3 worm cellular contexts compared by ENCODE assay signal in the genomic region with DNA sequence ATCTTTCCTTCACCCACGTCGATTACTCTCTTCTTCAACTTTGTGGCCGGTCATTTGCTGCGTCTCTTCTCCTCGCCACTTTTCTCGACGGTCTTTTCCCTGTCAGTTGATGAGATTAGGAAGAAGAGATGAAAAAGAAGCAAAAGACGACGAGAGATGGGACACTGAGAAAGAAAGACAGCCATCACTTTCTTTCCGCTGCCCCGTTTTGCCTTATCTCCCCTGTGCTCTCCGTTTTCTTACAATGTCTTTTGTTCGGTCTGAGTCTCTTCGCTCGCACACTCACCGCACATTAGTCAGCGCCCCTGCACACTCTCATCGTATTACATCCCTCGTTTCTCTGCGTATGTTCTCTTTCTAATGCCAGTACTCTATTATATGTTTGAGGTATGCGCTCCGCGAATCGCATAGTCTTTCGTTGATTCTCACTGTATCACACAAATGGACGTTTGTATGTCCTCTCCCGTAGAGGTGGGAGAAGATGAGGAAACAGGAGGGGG.
A peak's percentile ranks its signal among the peaks of the same experiment; 100 is the strongest.
TF ChIP-seq lines count a peak whose summit lies in the region.

No protein-coding gene starts in this region.

TF ChIP-seq in whole organism, L1 larva, 84 proteins besides CTCF, POLR2A, EP300 and RAD21 (continued from another document and continues in another):
- TF ChIP-seq nhr-237 (tag; optimal IDR thresholded peaks at IDR 0.05; lab: Kevin White, UChicago): peak; percentile 91
- TF ChIP-seq rnt-1 (tag; optimal IDR thresholded peaks at IDR 0.05; lab: Kevin White, UChicago): peak; percentile 90
- TF ChIP-seq lsy-2 (tag; optimal IDR thresholded peaks at IDR 0.05; lab: Kevin White, UChicago): peak; percentile 89 to 93
- TF ChIP-seq lin-13 (GFP tag; optimal IDR thresholded peaks at IDR 0.05; lab: Kevin White, UChicago): peak; percentile 93
- TF ChIP-seq nhr-71 (tag; optimal IDR thresholded peaks at IDR 0.05; lab: Kevin White, UChicago): peak; percentile 100
- peak; percentile 86 for TF ChIP-seq C16A3.4 (tag; optimal IDR thresholded peaks at IDR 0.05; lab: Kevin White, UChicago)
- TF ChIP-seq elt-3 (tag; optimal IDR thresholded peaks at IDR 0.05; lab: Kevin White, UChicago): peak in 5 of 6 experiments; percentile 1 to 90 (median 79)
- TF ChIP-seq aly-2 (tag; optimal IDR thresholded peaks at IDR 0.05; lab: Kevin White, UChicago): peak; percentile 26
- no peak for TF ChIP-seq alr-1 (tag; optimal IDR thresholded peaks at IDR 0.05; lab: Kevin White, UChicago; ENCODE audit: borderline replicate concordance)
- peak; percentile 38 to 59 (median 56) for TF ChIP-seq dpl-1 (GFP tag; optimal IDR thresholded peaks at IDR 0.05; lab: Kevin White, UChicago)
- peak; percentile 80 for TF ChIP-seq pax-3 (tag; optimal IDR thresholded peaks at IDR 0.05; lab: Kevin White, UChicago)
- no peak for TF ChIP-seq pag-3 (tag; optimal IDR thresholded peaks at IDR 0.05; lab: Kevin White, UChicago; ENCODE audit: borderline replicate concordance, insufficient read depth)
- TF ChIP-seq fkh-10 (GFP tag; optimal IDR thresholded peaks at IDR 0.05; lab: Kevin White, UChicago): peak; percentile 98
- peak; percentile 67 for TF ChIP-seq aha-1 (tag; optimal IDR thresholded peaks at IDR 0.05; lab: Kevin White, UChicago)
- TF ChIP-seq hlh-17 (GFP tag; optimal IDR thresholded peaks at IDR 0.05; lab: Kevin White, UChicago; ENCODE audit: borderline replicate concordance): no peak
- TF ChIP-seq xbp-1 (tag; optimal IDR thresholded peaks at IDR 0.05; lab: Kevin White, UChicago): peak; percentile 95
- peak; percentile 98 for TF ChIP-seq nhr-47 (tag; optimal IDR thresholded peaks at IDR 0.05; lab: Kevin White, UChicago)
- peak; percentile 76 for TF ChIP-seq snpc-4 (tag; optimal IDR thresholded peaks at IDR 0.05; lab: Kevin White, UChicago)
- peak; percentile 97 for TF ChIP-seq dsc-1 (tag; optimal IDR thresholded peaks at IDR 0.05; lab: Kevin White, UChicago)
- peak; percentile 95 for TF ChIP-seq elt-2 (tag; optimal IDR thresholded peaks at IDR 0.05; lab: Kevin White, UChicago)
- TF ChIP-seq mep-1 (tag; optimal IDR thresholded peaks at IDR 0.05; lab: Kevin White, UChicago): peak; percentile 87
- peak; percentile 100 for TF ChIP-seq lin-14 (GFP tag; optimal IDR thresholded peaks at IDR 0.05; lab: Kevin White, UChicago)
- TF ChIP-seq ama-1 (optimal IDR thresholded peaks at IDR 0.05; lab: Kevin White, UChicago): peak; percentile 35
- peak; percentile 63 for TF ChIP-seq zip-4 (GFP tag; optimal IDR thresholded peaks at IDR 0.05; lab: Kevin White, UChicago)
- TF ChIP-seq hpl-2 (GFP tag; optimal IDR thresholded peaks at IDR 0.05; lab: Kevin White, UChicago): peak; percentile 64
- no peak for TF ChIP-seq sptf-1 (tag; optimal IDR thresholded peaks at IDR 0.05; lab: Kevin White, UChicago)
- TF ChIP-seq fkh-8 (tag; optimal IDR thresholded peaks at IDR 0.05; lab: Kevin White, UChicago): peak; percentile 95
- no peak for TF ChIP-seq hlh-4 (tag; optimal IDR thresholded peaks at IDR 0.05; lab: Kevin White, UChicago)
- no peak for TF ChIP-seq efl-3 (GFP tag; optimal IDR thresholded peaks at IDR 0.05; lab: Kevin White, UChicago)
- TF ChIP-seq egl-27 (tag; optimal IDR thresholded peaks at IDR 0.05; lab: Kevin White, UChicago): peak; percentile 98
- peak; percentile 84 for TF ChIP-seq mab-9 (GFP tag; IDR thresholded peaks at IDR 0.05; lab: Robert Waterston, UW)
- TF ChIP-seq irx-1 (tag; optimal IDR thresholded peaks at IDR 0.05; lab: Kevin White, UChicago): peak; percentile 96
- TF ChIP-seq ceh-88 (GFP tag; IDR thresholded peaks at IDR 0.05; lab: Robert Waterston, UW): peak; percentile 47; the same call in 1 of the 2 replicates
- TF ChIP-seq mef-2 (tag; optimal IDR thresholded peaks at IDR 0.05; lab: Kevin White, UChicago): peak; percentile 91
- TF ChIP-seq ceh-90 (tag; optimal IDR thresholded peaks at IDR 0.05; lab: Kevin White, UChicago): no peak
- peak; percentile 96 for TF ChIP-seq nhr-77 (tag; optimal IDR thresholded peaks at IDR 0.05; lab: Kevin White, UChicago)
- TF ChIP-seq nhr-28 (tag; optimal IDR thresholded peaks at IDR 0.05; lab: Kevin White, UChicago): no peak
- peak; percentile 87 for TF ChIP-seq lir-3 (tag; optimal IDR thresholded peaks at IDR 0.05; lab: Kevin White, UChicago; ENCODE audit: poor library complexity)
- TF ChIP-seq mdl-1 (tag; optimal IDR thresholded peaks at IDR 0.05; lab: Kevin White, UChicago): peak; percentile 70 to 96
- TF ChIP-seq unc-30 (tag; optimal IDR thresholded peaks at IDR 0.05; lab: Kevin White, UChicago): no peak

TF ChIP-seq in whole organism, L3 larva, 47 proteins besides CTCF, POLR2A, EP300 and RAD21 (continued from another document):
- TF ChIP-seq nhr-25 (tag; optimal IDR thresholded peaks at IDR 0.05; lab: Kevin White, UChicago) (peak; percentile 95), zag-1 (tag; optimal IDR thresholded peaks at IDR 0.05; lab: Kevin White, UChicago) (peak; percentile 92), ceh-9 (tag; optimal IDR thresholded peaks at IDR 0.05; lab: Kevin White, UChicago) (peak; percentile 39), nhr-12 (tag; optimal IDR thresholded peaks at IDR 0.05; lab: Kevin White, UChicago) (no peak), lin-15B (tag; optimal IDR thresholded peaks at IDR 0.05; lab: Kevin White, UChicago) (peak; percentile 56), pqm-1 (tag; optimal IDR thresholded peaks at IDR 0.05; lab: Kevin White, UChicago) (peak; percentile 92), ztf-4 (tag; optimal IDR thresholded peaks at IDR 0.05; lab: Kevin White, UChicago) (peak; percentile 35), nhr-237 (tag; optimal IDR thresholded peaks at IDR 0.05; lab: Kevin White, UChicago) (no peak), unc-62 (GFP tag; optimal IDR thresholded peaks at IDR 0.05; lab: Kevin White, UChicago) (peak; percentile 99), lsy-12 (tag; optimal IDR thresholded peaks at IDR 0.05; lab: Kevin White, UChicago) (peak; percentile 85), fkh-2 (tag; optimal IDR thresholded peaks at IDR 0.05; lab: Kevin White, UChicago) (no peak), daf-12 (tag; optimal IDR thresholded peaks at IDR 0.05; lab: Kevin White, UChicago) (peak; percentile 74), ceh-16 (tag; optimal IDR thresholded peaks at IDR 0.05; lab: Kevin White, UChicago) (peak; percentile 59), snpc-4 (tag; optimal IDR thresholded peaks at IDR 0.05; lab: Kevin White, UChicago) (peak; percentile 74), skn-1 (tag; optimal IDR thresholded peaks at IDR 0.05; lab: Kevin White, UChicago) (peak; percentile 87), ZK546.5 (tag; optimal IDR thresholded peaks at IDR 0.05; lab: Kevin White, UChicago) (no peak), R02D3.7 (tag; optimal IDR thresholded peaks at IDR 0.05; lab: Kevin White, UChicago) (peak; percentile 77), lin-39 (tag; optimal IDR thresholded peaks at IDR 0.05; lab: Kevin White, UChicago) (peak; percentile 97), nhr-67 (tag; optimal IDR thresholded peaks at IDR 0.05; lab: Kevin White, UChicago) (no peak), jun-1 (tag; optimal IDR thresholded peaks at IDR 0.05; lab: Kevin White, UChicago) (peak; percentile 97), fos-1 (tag; optimal IDR thresholded peaks at IDR 0.05; lab: Kevin White, UChicago) (peak; percentile 74), ztf-11 (tag; optimal IDR thresholded peaks at IDR 0.05; lab: Kevin White, UChicago) (no peak), aly-2 (tag; optimal IDR thresholded peaks at IDR 0.05; lab: Kevin White, UChicago) (no peak), sea-2 (GFP tag; optimal IDR thresholded peaks at IDR 0.05; lab: Kevin White, UChicago) (peak; percentile 38), nhr-11 (tag; optimal IDR thresholded peaks at IDR 0.05; lab: Kevin White, UChicago) (peak; percentile 89), elt-1 (tag; optimal IDR thresholded peaks at IDR 0.05; lab: Kevin White, UChicago) (peak; percentile 95), nfya-1 (tag; optimal IDR thresholded peaks at IDR 0.05; lab: Kevin White, UChicago; ENCODE audit: insufficient read depth) (peak; percentile 97), nhr-76 (tag; optimal IDR thresholded peaks at IDR 0.05; lab: Kevin White, UChicago) (peak; percentile 69), ceh-28 (tag; optimal IDR thresholded peaks at IDR 0.05; lab: Kevin White, UChicago) (peak; percentile 90), hmg-11 (tag; optimal IDR thresholded peaks at IDR 0.05; lab: Kevin White, UChicago) (peak; percentile 98)

TF ChIP-seq in whole organism, young adult, 124 proteins besides CTCF, POLR2A, EP300 and RAD21 (continued from another document and continues in another):
- TF ChIP-seq tlf-1 (GFP tag; optimal IDR thresholded peaks at IDR 0.05; lab: Kevin White, UChicago) (peak; percentile 64), hlh-26 (GFP tag; conservative IDR thresholded peaks at IDR 0.05; lab: Robert Waterston, UW) (no peak), dpff-1 (tag; optimal IDR thresholded peaks at IDR 0.05; lab: Kevin White, UChicago) (no peak), athp-1 (tag; optimal IDR thresholded peaks at IDR 0.05; lab: Kevin White, UChicago) (peak; percentile 54), ztf-6 (GFP tag; IDR thresholded peaks at IDR 0.05; lab: Robert Waterston, UW) (no peak), egl-44 (GFP tag; IDR thresholded peaks at IDR 0.05; lab: Robert Waterston, UW) (peak; percentile 91), C06A6.2 (GFP tag; conservative IDR thresholded peaks at IDR 0.05; lab: Robert Waterston, UW) (peak; percentile 74), akir-1 (GFP tag; optimal IDR thresholded peaks at IDR 0.05; lab: Kevin White, UChicago) (no peak), zim-3 (tag; optimal IDR thresholded peaks at IDR 0.05; lab: Kevin White, UChicago) (no peak), somi-1 (GFP tag; optimal IDR thresholded peaks at IDR 0.05; lab: Kevin White, UChicago) (peak; percentile 89), Y53G8AR.9 (GFP tag; conservative IDR thresholded peaks at IDR 0.05; lab: Robert Waterston, UW) (no peak), F52B5.7 (tag; optimal IDR thresholded peaks at IDR 0.05; lab: Kevin White, UChicago) (no peak), hmg-20 (GFP tag; IDR thresholded peaks at IDR 0.05; lab: Robert Waterston, UW) (peak; percentile 68; the same call in 1 of the 2 replicates), atf-7 (tag; optimal IDR thresholded peaks at IDR 0.05; lab: Kevin White, UChicago) (peak; percentile 91), snpc-1.1 (tag; optimal IDR thresholded peaks at IDR 0.05; lab: Kevin White, UChicago; ENCODE audit: insufficient read depth) (no peak), lin-40 (tag; optimal IDR thresholded peaks at IDR 0.05; lab: Kevin White, UChicago) (peak; percentile 96), D2030.7 (GFP tag; IDR thresholded peaks at IDR 0.05; lab: Robert Waterston, UW) (no peak), F57C9.4 (tag; optimal IDR thresholded peaks at IDR 0.05; lab: Kevin White, UChicago) (no peak), F39B2.1 (GFP tag; IDR thresholded peaks at IDR 0.05; lab: Robert Waterston, UW) (no peak), ztf-18 (tag; optimal IDR thresholded peaks at IDR 0.05; lab: Kevin White, UChicago) (peak; percentile 40), F33H1.4 (GFP tag; IDR thresholded peaks at IDR 0.05; lab: Robert Waterston, UW) (no peak), xnd-1 (tag; optimal IDR thresholded peaks at IDR 0.05; lab: Kevin White, UChicago) (no peak), ceh-27 (GFP tag; optimal IDR thresholded peaks at IDR 0.05; lab: Kevin White, UChicago) (peak; percentile 43), gei-17 (GFP tag; optimal IDR thresholded peaks at IDR 0.05; lab: Kevin White, UChicago) (peak; percentile 80), sptf-2 (GFP tag; optimal IDR thresholded peaks at IDR 0.05; lab: Kevin White, UChicago) (no peak), rcor-1 (GFP tag; IDR thresholded peaks at IDR 0.05; lab: Robert Waterston, UW) (peak; percentile 66; the same call in 1 of the 2 replicates), zfh-2 (GFP tag; conservative IDR thresholded peaks at IDR 0.05; lab: Robert Waterston, UW) (peak; percentile 27; the same call in 1 of the 2 replicates), cebp-1 (GFP tag; IDR thresholded peaks at IDR 0.05; lab: Robert Waterston, UW) (no peak), cebp-1 (tag; optimal IDR thresholded peaks at IDR 0.05; lab: Kevin White, UChicago) (peak; percentile 89), tbx-9 (tag; optimal IDR thresholded peaks at IDR 0.05; lab: Kevin White, UChicago; ENCODE audit: borderline replicate concordance) (no peak), attf-6 (GFP tag; IDR thresholded peaks at IDR 0.05; lab: Robert Waterston, UW) (no peak), ztf-25 (GFP tag; IDR thresholded peaks at IDR 0.05; lab: Robert Waterston, UW) (no peak), T07F8.4 (tag; optimal IDR thresholded peaks at IDR 0.05; lab: Kevin White, UChicago) (peak; percentile 20), aptf-2 (GFP tag; conservative IDR thresholded peaks at IDR 0.05; lab: Robert Waterston, UW) (no peak), snpc-3.4 (tag; optimal IDR thresholded peaks at IDR 0.05; lab: Kevin White, UChicago) (peak; percentile 39), hmg-1.2 (GFP tag; IDR thresholded peaks at IDR 0.05; lab: Robert Waterston, UW) (peak; percentile 91), nhr-90 (tag; optimal IDR thresholded peaks at IDR 0.05; lab: Kevin White, UChicago) (peak; percentile 61), Y79H2A.3 (GFP tag; conservative IDR thresholded peaks at IDR 0.05; lab: Robert Waterston, UW) (no peak), nhr-80 (tag; optimal IDR thresholded peaks at IDR 0.05; lab: Kevin White, UChicago) (peak; percentile 92), lsl-1 (GFP tag; optimal IDR thresholded peaks at IDR 0.05; lab: Kevin White, UChicago) (no peak), ama-1 (optimal IDR thresholded peaks at IDR 0.05; lab: Kevin White, UChicago) (no peak), ama-1 (GFP tag; optimal IDR thresholded peaks at IDR 0.05; lab: Kevin White, UChicago) (no peak), Y56A3A.18 (GFP tag; IDR thresholded peaks at IDR 0.05; lab: Robert Waterston, UW) (0 out of 2 replicates have a peak, but pooled peaks have one; percentile 37), him-1 (tag; optimal IDR thresholded peaks at IDR 0.05; lab: Kevin White, UChicago) (no peak), lin-54 (GFP tag; optimal IDR thresholded peaks at IDR 0.05; lab: Kevin White, UChicago) (no peak), Y95B8A.8 (GFP tag; IDR thresholded peaks at IDR 0.05; lab: Robert Waterston, UW) (peak; percentile 62; the same call in 1 of the 2 replicates), C17E4.6 (GFP tag; IDR thresholded peaks at IDR 0.05; lab: Robert Waterston, UW) (no peak), ztf-28 (GFP tag; IDR thresholded peaks at IDR 0.05; lab: Robert Waterston, UW) (no peak), ceh-100 (GFP tag; IDR thresholded peaks at IDR 0.05; lab: Robert Waterston, UW) (no peak), snpc-1.3 (tag; optimal IDR thresholded peaks at IDR 0.05; lab: Kevin White, UChicago; ENCODE audit: insufficient read depth) (peak; percentile 21), ets-4 (GFP tag; optimal IDR thresholded peaks at IDR 0.05; lab: Kevin White, UChicago) (peak; percentile 44), nfya-2 (GFP tag; IDR thresholded peaks at IDR 0.05; lab: Robert Waterston, UW) (no peak), cebp-2 (GFP tag; IDR thresholded peaks at IDR 0.05; lab: Robert Waterston, UW) (no peak), F55B11.4 (tag; optimal IDR thresholded peaks at IDR 0.05; lab: Kevin White, UChicago; ENCODE audit: borderline replicate concordance, insufficient read depth) (no peak), die-1 (tag; optimal IDR thresholded peaks at IDR 0.05; lab: Kevin White, UChicago) (peak; percentile 64), pha-4 (tag; optimal IDR thresholded peaks at IDR 0.05; lab: Kevin White, UChicago) (peak; percentile 58), ceh-40 (GFP tag; IDR thresholded peaks at IDR 0.05; lab: Robert Waterston, UW) (no peak), ceh-58 (GFP tag; IDR thresholded peaks at IDR 0.05; lab: Robert Waterston, UW) (no peak), hlh-12 (tag; optimal IDR thresholded peaks at IDR 0.05; lab: Kevin White, UChicago) (no peak), tbp1 (GFP tag; optimal IDR thresholded peaks at IDR 0.05; lab: Kevin White, UChicago) (peak; percentile 62), repo-1 (tag; optimal IDR thresholded peaks at IDR 0.05; lab: Kevin White, UChicago) (peak; percentile 76), B0019.2 (GFP tag; conservative IDR thresholded peaks at IDR 0.05; lab: Robert Waterston, UW) (no peak), sdz-38 (tag; optimal IDR thresholded peaks at IDR 0.05; lab: Kevin White, UChicago) (no peak), madf-8 (GFP tag; conservative IDR thresholded peaks at IDR 0.05; lab: Robert Waterston, UW) (no peak), madf-10 (tag; optimal IDR thresholded peaks at IDR 0.05; lab: Kevin White, UChicago) (peak; percentile 82)
